Worm (Caenorhabditis elegans) whole organism, L4/young adult: Measurements from ENCODE around the gene dim-1.

Experiments
- dao-5 ChIP-seq: sonication (generic microtip); optimal IDR thresholded peaks from 2 replicates; lab custom pipeline; 2016; ENCODE audit warnings: missing genotype, missing genetic modification characterization, moderate library complexity, missing compliant biosample characterization
- him-1 ChIP-seq: sonication (generic microtip); optimal IDR thresholded peaks from 2 replicates; lab custom pipeline; 2016; ENCODE audit warnings: missing genotype, missing genetic modification reagents, missing genetic modification characterization, missing compliant biosample characterization

DNA sequence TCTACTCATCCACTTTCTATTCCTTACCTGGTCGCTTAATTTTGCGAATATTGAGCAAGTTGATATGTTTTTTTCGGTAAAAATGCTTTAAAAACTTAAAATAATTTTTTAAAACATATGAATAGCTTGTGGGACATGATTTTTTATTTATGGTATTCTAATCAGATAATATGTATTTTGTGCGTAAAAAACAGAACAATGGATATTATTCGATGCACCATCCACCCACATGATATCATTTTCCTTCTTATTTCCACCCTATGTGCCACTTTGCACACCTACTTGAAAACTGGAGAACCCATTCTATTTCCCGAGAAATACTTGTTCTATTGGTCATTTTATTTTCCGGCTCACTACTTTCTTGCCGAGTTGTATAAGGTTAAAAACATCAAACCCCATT lies 9.2 kb upstream of the dim-1 start, which contains the start of gene C18A11.2:
- TF ChIP-seq him-1 (tag; lab: Kevin White, UChicago) (no peak), dao-5 (tag; lab: Kevin White, UChicago) (no peak)
